Worm (Caenorhabditis elegans) whole organism, mixed stage, embryonic: ENCODE data around the gene nprl-3.

ENCODE experiments used
- M03D4.4 ChIP-seq: sonication (generic microtip); optimal IDR thresholded peaks from 2 replicates; lab custom pipeline; 2017; ENCODE audit warnings: mild to moderate bottlenecking, missing genetic modification characterization, missing compliant biosample characterization
- bed-3 ChIP-seq: fragments of 200-800 bp; sonication (Bioruptor generic); optimal IDR thresholded peaks from 3 replicates; lab custom pipeline; 2018; ENCODE audit warnings: mild to moderate bottlenecking, missing genetic modification characterization, moderate library complexity, missing compliant biosample characterization
- blmp-1 ChIP-seq: fragments of 150-350 bp; optimal IDR thresholded peaks from 2 replicates; lab custom pipeline; 2014; ENCODE audit warnings: missing biosample characterization, missing genetic modification characterization
- ceh-39 ChIP-seq: fragments of 150-350 bp; optimal IDR thresholded peaks from 2 replicates; lab custom pipeline; 2014; ENCODE audit warnings: missing biosample characterization, missing genetic modification characterization
- ceh-43 ChIP-seq: fragments of 200-800 bp; sonication (Bioruptor generic); optimal IDR thresholded peaks from 2 replicates; lab custom pipeline; 2018; ENCODE audit warnings: mild to moderate bottlenecking, missing genetic modification characterization, moderate library complexity, missing compliant biosample characterization
- ceh-83 ChIP-seq: fragments of 200-800 bp; sonication (Bioruptor generic); optimal IDR thresholded peaks from 2 replicates; lab custom pipeline; 2018; ENCODE audit warnings: mild to moderate bottlenecking, missing genetic modification characterization, missing compliant biosample characterization
- ces-1 ChIP-seq: fragments of 150-350 bp; optimal IDR thresholded peaks from 2 replicates; lab custom pipeline; 2014; ENCODE audit warnings: missing biosample characterization, missing genetic modification reagents, missing genetic modification characterization
- cnd-1 ChIP-seq: fragments of 200-800 bp; sonication (Bioruptor generic); optimal IDR thresholded peaks from 2 replicates; lab custom pipeline; 2018; ENCODE audit warnings: mild to moderate bottlenecking, missing genetic modification characterization, missing compliant biosample characterization
- drap-1 ChIP-seq: fragments of 200-800 bp; sonication (Bioruptor generic); optimal IDR thresholded peaks from 3 replicates; lab custom pipeline; 2018; ENCODE audit warnings: mild to moderate bottlenecking, missing genetic modification characterization, missing compliant biosample characterization
- elt-1 ChIP-seq: sonication (generic microtip); optimal IDR thresholded peaks from 2 replicates; lab custom pipeline; 2017; ENCODE audit warnings: missing genetic modification characterization, mild to moderate bottlenecking, missing compliant biosample characterization, antibody characterized with exemption, moderate library complexity, borderline replicate concordance; ENCODE audit not compliant: insufficient read depth
- elt-3 ChIP-seq: fragments of 150-350 bp; optimal IDR thresholded peaks from 2 replicates; lab custom pipeline; 2014; ENCODE audit warnings: missing biosample characterization, missing genetic modification characterization
- flh-1 ChIP-seq: fragments of 200-800 bp; sonication (Bioruptor generic); optimal IDR thresholded peaks from 2 replicates; lab custom pipeline; 2018; ENCODE audit warnings: mild to moderate bottlenecking, missing genetic modification characterization, moderate library complexity, missing compliant biosample characterization
- ham-2 ChIP-seq: fragments of 200-800 bp; sonication (Bioruptor generic); optimal IDR thresholded peaks from 2 replicates; lab custom pipeline; 2018; ENCODE audit warnings: mild to moderate bottlenecking, missing genetic modification characterization, missing compliant biosample characterization
- hlh-1 ChIP-seq: fragments of 150-350 bp; optimal IDR thresholded peaks from 2 replicates; lab custom pipeline; 2014; ENCODE audit warnings: missing biosample characterization, missing genetic modification reagents, missing genetic modification characterization
- lin-13 ChIP-seq: fragments of 150-350 bp; optimal IDR thresholded peaks from 2 replicates; lab custom pipeline; 2014; ENCODE audit warnings: missing biosample characterization, missing genetic modification characterization
- lin-32 ChIP-seq: fragments of 200-800 bp; sonication (Bioruptor generic); optimal IDR thresholded peaks from 2 replicates; lab custom pipeline; 2018; ENCODE audit warnings: mild to moderate bottlenecking, missing genetic modification characterization, missing compliant biosample characterization
- lsy-2 ChIP-seq: fragments of 150-350 bp; optimal IDR thresholded peaks from 2 replicates; lab custom pipeline; 2014; ENCODE audit warnings: missing biosample characterization, missing genetic modification characterization
- mab-5 ChIP-seq: fragments of 150-350 bp; optimal IDR thresholded peaks from 2 replicates; lab custom pipeline; 2014; ENCODE audit warnings: missing biosample characterization, missing genetic modification characterization
- mep-1 ChIP-seq: fragments of 150-350 bp; optimal IDR thresholded peaks from 2 replicates; lab custom pipeline; 2017; ENCODE audit warnings: missing biosample characterization, missing genetic modification reagents, missing genetic modification characterization, inconsistent platforms
- mls-2 ChIP-seq: sonication (generic microtip); optimal IDR thresholded peaks from 2 replicates; lab custom pipeline; 2016; ENCODE audit warnings: mild to moderate bottlenecking, missing genetic modification characterization, moderate library complexity, missing compliant biosample characterization
- nhr-12 ChIP-seq: fragments of 150-350 bp; optimal IDR thresholded peaks from 2 replicates; lab custom pipeline; 2014; ENCODE audit warnings: missing biosample characterization, missing genetic modification characterization
- nhr-2 ChIP-seq: fragments of 150-350 bp; optimal IDR thresholded peaks from 2 replicates; lab custom pipeline; 2014; ENCODE audit warnings: missing biosample characterization, missing genetic modification characterization
- nhr-237 ChIP-seq: fragments of 150-350 bp; optimal IDR thresholded peaks from 2 replicates; lab custom pipeline; 2014; ENCODE audit warnings: missing biosample characterization, missing genetic modification characterization
- nhr-28 ChIP-seq: fragments of 150-350 bp; optimal IDR thresholded peaks from 2 replicates; lab custom pipeline; 2014; ENCODE audit warnings: missing biosample characterization, missing genetic modification characterization
- nhr-76 ChIP-seq: sonication (generic microtip); optimal IDR thresholded peaks from 2 replicates; lab custom pipeline; 2017; ENCODE audit warnings: missing biosample characterization, missing genetic modification characterization
- pha-4 ChIP-seq: fragments of 150-350 bp; optimal IDR thresholded peaks from 2 replicates; lab custom pipeline; 2018; ENCODE audit warnings: missing biosample characterization, missing genetic modification reagents, missing genetic modification characterization
- sem-2 ChIP-seq: fragments of 200-800 bp; sonication (Bioruptor generic); optimal IDR thresholded peaks from 2 replicates; lab custom pipeline; 2018; ENCODE audit warnings: mild to moderate bottlenecking, missing genetic modification characterization, missing compliant biosample characterization
- snpc-4 ChIP-seq: fragments of 150-350 bp; optimal IDR thresholded peaks from 2 replicates; lab custom pipeline; 2014; ENCODE audit warnings: missing biosample characterization, missing genetic modification characterization
- sptf-1 ChIP-seq: sonication (generic microtip); optimal IDR thresholded peaks from 2 replicates; lab custom pipeline; 2017; ENCODE audit warnings: mild to moderate bottlenecking, missing genetic modification characterization, moderate library complexity, missing compliant biosample characterization
- tbx-8 ChIP-seq: fragments of 200-800 bp; sonication (Bioruptor generic); optimal IDR thresholded peaks from 2 replicates; lab custom pipeline; 2018; ENCODE audit warnings: mild to moderate bottlenecking, missing genetic modification characterization, moderate library complexity, missing compliant biosample characterization
- unc-120 ChIP-seq: sonication (generic microtip); optimal IDR thresholded peaks from 2 replicates; lab custom pipeline; 2017; ENCODE audit warnings: missing genetic modification characterization, missing compliant biosample characterization; ENCODE audit not compliant: poor library complexity, severe bottlenecking
- unc-39 ChIP-seq: fragments of 150-350 bp; optimal IDR thresholded peaks from 2 replicates; lab custom pipeline; 2014; ENCODE audit warnings: missing biosample characterization, missing genetic modification characterization
- unc-62 ChIP-seq: fragments of 150-350 bp; optimal IDR thresholded peaks from 2 replicates; lab custom pipeline; 2014; ENCODE audit warnings: missing biosample characterization, missing genetic modification reagents, missing genetic modification characterization
- zip-8 ChIP-seq: fragments of 150-350 bp; optimal IDR thresholded peaks from 2 replicates; lab custom pipeline; 2014; ENCODE audit warnings: missing biosample characterization, missing genetic modification characterization
- ztf-11 ChIP-seq: fragments of 150-350 bp; optimal IDR thresholded peaks from 2 replicates; lab custom pipeline; 2014; ENCODE audit warnings: missing biosample characterization, missing genetic modification characterization

Gene nprl-3

DNA sequence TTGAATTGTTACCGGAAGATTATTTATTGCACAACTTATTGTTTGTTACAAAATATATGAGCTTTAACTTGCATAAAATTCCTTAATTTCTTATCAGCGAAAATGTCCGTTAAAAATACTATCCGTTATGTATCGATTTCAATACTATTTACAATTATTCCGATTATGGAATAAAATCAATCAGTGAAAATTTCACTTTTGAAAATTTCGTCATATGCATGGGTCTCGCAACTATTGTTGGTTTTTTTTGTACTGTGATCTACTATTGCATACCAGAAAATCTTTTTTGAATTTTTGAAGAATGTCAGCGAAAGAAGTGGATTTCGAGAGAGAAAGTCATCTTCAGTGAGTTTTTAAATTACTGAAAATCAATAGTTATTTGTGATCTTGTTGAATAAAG, at the start of gene nprl-3:
TSS of gene nprl-3 (plus strand) at position 301 of the 400 bp plus-strand sequence.
- TF ChIP-seq cnd-1 (tag; lab: Kevin White, UChicago) (no peak), blmp-1 (tag; lab: Kevin White, UChicago) (no peak), ces-1 (no peak), ceh-83 (GFP tag; lab: Kevin White, UChicago) (no peak), ztf-11 (tag; lab: Kevin White, UChicago) (no peak), sem-2 (GFP tag; lab: Kevin White, UChicago) (no peak), nhr-237 (no peak), nhr-28 (tag; lab: Kevin White, UChicago) (no peak), elt-3 (tag; lab: Kevin White, UChicago) (no peak), ham-2 (GFP tag; lab: Kevin White, UChicago) (no peak), snpc-4 (tag; lab: Kevin White, UChicago) (no peak), M03D4.4 (tag; lab: Kevin White, UChicago) (no peak), drap-1 (GFP tag; lab: Kevin White, UChicago) (no peak), flh-1 (GFP tag; lab: Kevin White, UChicago) (no peak)
- TF ChIP-seq, all 35 proteins: peak for 0

ce11 chrIV:8251346-8251745, 45.9 kb upstream of the nprl-3 start:
- TF ChIP-seq sptf-1 (tag; lab: Kevin White, UChicago) (no peak), mab-5 (tag; lab: Kevin White, UChicago) (no peak), lsy-2 (tag; lab: Kevin White, UChicago) (no peak), nhr-76 (tag; lab: Kevin White, UChicago) (no peak), ham-2 (GFP tag; lab: Kevin White, UChicago) (no peak), lin-32 (GFP tag; lab: Kevin White, UChicago) (no peak), bed-3 (GFP tag; lab: Kevin White, UChicago) (no peak), elt-3 (tag; lab: Kevin White, UChicago) (no peak), mep-1 (tag; lab: Kevin White, UChicago) (no peak), tbx-8 (GFP tag; lab: Kevin White, UChicago) (no peak), unc-62 (no peak), hlh-1 (tag; lab: Kevin White, UChicago) (no peak), unc-39 (tag; lab: Kevin White, UChicago) (no peak), nhr-28 (tag; lab: Kevin White, UChicago) (no peak), mls-2 (tag; lab: Kevin White, UChicago) (no peak), ces-1 (no peak)

DNA sequence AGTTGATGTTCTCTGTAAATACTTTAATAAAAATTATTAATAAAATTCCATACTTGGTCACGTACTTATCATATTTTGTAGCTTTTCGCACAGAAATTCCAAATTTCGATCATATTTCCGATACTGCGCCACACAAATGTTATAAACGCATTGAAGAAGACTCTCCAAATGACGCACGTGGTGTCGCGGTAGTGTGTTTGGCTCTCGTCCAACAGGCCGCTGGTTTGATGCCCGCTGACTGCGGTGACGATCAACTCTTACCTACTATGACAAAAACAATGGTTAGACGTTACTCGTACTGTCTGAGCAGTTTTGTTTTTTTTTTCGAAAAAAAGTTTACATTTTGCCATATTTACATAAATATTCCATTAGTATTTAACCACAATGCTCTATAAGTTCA, 44.4 kb upstream of the nprl-3 start:
- TF ChIP-seq nhr-237 (peak; percentile 23), flh-1 (GFP tag; lab: Kevin White, UChicago) (peak; percentile 92), pha-4 (tag; lab: Kevin White, UChicago) (peak; percentile 86), ham-2 (GFP tag; lab: Kevin White, UChicago) (peak; percentile 89), ceh-83 (GFP tag; lab: Kevin White, UChicago) (peak; percentile 99), elt-3 (tag; lab: Kevin White, UChicago) (peak; percentile 77), drap-1 (GFP tag; lab: Kevin White, UChicago) (peak; percentile 98), elt-1 (tag; lab: Kevin White, UChicago) (peak; percentile 66), ceh-39 (no peak), lin-13 (peak; percentile 30), unc-39 (tag; lab: Kevin White, UChicago) (peak; percentile 68), sptf-1 (tag; lab: Kevin White, UChicago) (peak; percentile 98), snpc-4 (tag; lab: Kevin White, UChicago) (no peak), unc-120 (peak; percentile 97), ceh-43 (GFP tag; lab: Kevin White, UChicago) (peak; percentile 95), nhr-2 (tag; lab: Kevin White, UChicago) (no peak), mls-2 (tag; lab: Kevin White, UChicago) (peak; percentile 98), ces-1 (peak; percentile 2), unc-62 (peak; percentile 64), bed-3 (GFP tag; lab: Kevin White, UChicago) (peak; percentile 94), hlh-1 (tag; lab: Kevin White, UChicago) (peak; percentile 45), tbx-8 (GFP tag; lab: Kevin White, UChicago) (peak; percentile 92), sem-2 (GFP tag; lab: Kevin White, UChicago) (peak; percentile 95), ztf-11 (tag; lab: Kevin White, UChicago) (peak; percentile 15), nhr-12 (tag; lab: Kevin White, UChicago) (peak; percentile 5), lin-32 (GFP tag; lab: Kevin White, UChicago) (peak; percentile 97), blmp-1 (tag; lab: Kevin White, UChicago) (peak; percentile 5), cnd-1 (tag; lab: Kevin White, UChicago) (peak; percentile 97), zip-8 (tag; lab: Kevin White, UChicago) (no peak), M03D4.4 (tag; lab: Kevin White, UChicago) (peak; percentile 97), lsy-2 (tag; lab: Kevin White, UChicago) (peak; percentile 47), nhr-76 (tag; lab: Kevin White, UChicago) (peak; percentile 49), mep-1 (tag; lab: Kevin White, UChicago) (peak; percentile 73), mab-5 (tag; lab: Kevin White, UChicago) (no peak), nhr-28 (tag; lab: Kevin White, UChicago) (peak; percentile 80)
